Fruit fly (Drosophila melanogaster) whole organism, adult: ENCODE results near the gene Ork1.

Experiments
- CG11617 ChIP-seq: fragments of 200-800 bp; sonication (Bioruptor generic); optimal IDR thresholded peaks from 2 replicates; lab custom pipeline; 2017; ENCODE audit warnings: mild to moderate bottlenecking, missing biosample characterization, missing genetic modification reagents, missing genetic modification characterization
- CG12768 ChIP-seq: fragments of 200-800 bp; sonication (Bioruptor generic); optimal IDR thresholded peaks from 2 replicates; lab custom pipeline; 2017; ENCODE audit warnings: missing biosample characterization, missing genetic modification characterization, mild to moderate bottlenecking, moderate library complexity, missing genetic modification reagents
- CG1620 ChIP-seq: fragments of 200-800 bp; sonication (Bioruptor generic); optimal IDR thresholded peaks from 2 replicates; lab custom pipeline; 2016; ENCODE audit warnings: missing biosample characterization, missing genetic modification characterization
- CG7045 ChIP-seq: fragments of 200-800 bp; sonication (Bioruptor generic); optimal IDR thresholded peaks from 2 replicates; lab custom pipeline; 2017; ENCODE audit warnings: missing biosample characterization, mild to moderate bottlenecking, missing genetic modification characterization
- Clk ChIP-seq: fragments of 200-800 bp; sonication (Bioruptor generic); optimal IDR thresholded peaks from 2 replicates; lab custom pipeline; 2017; ENCODE audit warnings: missing biosample characterization, missing genetic modification characterization
- Crg-1 ChIP-seq: fragments of 200-800 bp; sonication (Bioruptor generic); optimal IDR thresholded peaks from 2 replicates; lab custom pipeline; 2016; ENCODE audit warnings: missing biosample characterization, missing genetic modification characterization
- Mnt ChIP-seq: fragments of 200-800 bp; sonication (Bioruptor generic); optimal IDR thresholded peaks from 2 replicates; lab custom pipeline; 2016; ENCODE audit warnings: missing biosample characterization, mild to moderate bottlenecking, missing genetic modification characterization
- bab1 ChIP-seq: fragments of 200-800 bp; sonication (Bioruptor generic); optimal IDR thresholded peaks from 3 replicates; lab custom pipeline; 2019; ENCODE audit warnings: missing biosample characterization, mild to moderate bottlenecking, missing genetic modification characterization, moderate library complexity
- kay ChIP-seq: fragments of 200-800 bp; sonication (Bioruptor generic); peaks from one replicate; lab custom pipeline; 2016; ENCODE audit warnings: missing biosample characterization, missing genetic modification characterization, borderline replicate concordance
- ovo ChIP-seq: fragments of 200-800 bp; sonication (Bioruptor generic); optimal IDR thresholded peaks from 2 replicates; lab custom pipeline; 2016; ENCODE audit warnings: missing biosample characterization, missing genetic modification characterization
- pad ChIP-seq: fragments of 200-800 bp; sonication (Bioruptor generic); optimal IDR thresholded peaks from 3 replicates; lab custom pipeline; 2017; ENCODE audit warnings: missing biosample characterization, missing genetic modification characterization, mild to moderate bottlenecking, moderate library complexity, missing genetic modification reagents
- tj ChIP-seq: fragments of 200-800 bp; sonication (Bioruptor generic); optimal IDR thresholded peaks from 3 replicates; lab custom pipeline; 2017; ENCODE audit warnings: missing biosample characterization, mild to moderate bottlenecking, missing genetic modification characterization, moderate library complexity
- toe ChIP-seq: fragments of 200-800 bp; sonication (Bioruptor generic); optimal IDR thresholded peaks from 2 replicates; lab custom pipeline; 2016; ENCODE audit warnings: missing biosample characterization, missing genetic modification characterization

dm6 chrX:10838962-10839361, 52.1 kb downstream of the Ork1 start, which contains the start of gene CG15210:
- TF ChIP-seq toe (no peak), pad (no peak), ovo (GFP tag; lab: Kevin White, UChicago) (no peak), CG1620 (GFP tag; lab: Kevin White, UChicago) (no peak), Crg-1 (GFP tag; lab: Kevin White, UChicago) (no peak), tj (no peak), CG7045 (GFP tag; lab: Kevin White, UChicago) (no peak), CG12768 (GFP tag; lab: Kevin White, UChicago) (no peak), kay (GFP tag; lab: Kevin White, UChicago) (no peak), bab1 (GFP tag; lab: Kevin White, UChicago) (peak; percentile 20), Mnt (GFP tag; lab: Kevin White, UChicago) (no peak), Clk (GFP tag; lab: Kevin White, UChicago) (no peak), CG11617 (GFP tag; lab: Kevin White, UChicago) (no peak)
